Fruit fly (Drosophila melanogaster) whole organism, wandering third instar larva: ENCODE results near the gene CG43925.

Experiments used
- Abd-B ChIP-seq: fragments of >200 bp; optimal IDR thresholded peaks from 2 replicates; lab custom pipeline; 2017; ENCODE audit warnings: missing biosample characterization, missing genetic modification characterization
- CG32264 ChIP-seq: fragments of 200-800 bp; sonication (Bioruptor generic); optimal IDR thresholded peaks from 2 replicates; lab custom pipeline; 2016; ENCODE audit warnings: missing biosample characterization, missing genetic modification characterization
- CG9705 ChIP-seq: fragments of 200-800 bp; sonication (Bioruptor generic); optimal IDR thresholded peaks from 2 replicates; lab custom pipeline; 2018; ENCODE audit warnings: missing biosample characterization, mild to moderate bottlenecking, missing genetic modification characterization
- CrebA ChIP-seq: fragments of 200-800 bp; sonication (Bioruptor generic); optimal IDR thresholded peaks from 2 replicates; lab custom pipeline; 2016; ENCODE audit warnings: missing biosample characterization, mild to moderate bottlenecking, missing genetic modification characterization, borderline replicate concordance
- Dfd ChIP-seq: fragments of >200 bp; optimal IDR thresholded peaks from 2 replicates; lab custom pipeline; 2017; ENCODE audit warnings: missing biosample characterization, missing genetic modification characterization
- Dif ChIP-seq: fragments of 200-275, 200-300 bp; sonication (Bioruptor generic); optimal IDR thresholded peaks from 2 replicates; lab custom pipeline; 2018; ENCODE audit warnings: missing biosample characterization, missing genetic modification characterization; ENCODE audit not compliant: partially characterized antibody
- GATAd ChIP-seq: sonication (Bioruptor generic); optimal IDR thresholded peaks from 2 replicates; lab custom pipeline; 2016; ENCODE audit warnings: missing biosample characterization, missing genetic modification characterization
- HLH106 ChIP-seq: fragments of 200-800 bp; optimal IDR thresholded peaks from 3 replicates; lab custom pipeline; 2019; ENCODE audit warnings: missing biosample characterization, mild to moderate bottlenecking, missing genetic modification characterization, moderate library complexity
- Hnf4 ChIP-seq: fragments of 200-800 bp; sonication (Bioruptor generic); optimal IDR thresholded peaks from 2 replicates; lab custom pipeline; 2016; ENCODE audit warnings: missing biosample characterization, mild to moderate bottlenecking, missing genetic modification characterization
- Hr78 ChIP-seq: fragments of >200 bp; optimal IDR thresholded peaks from 2 replicates; lab custom pipeline; 2017; ENCODE audit warnings: missing biosample characterization, missing genetic modification characterization
- Hr83 ChIP-seq: fragments of 200-300 bp; sonication (Bioruptor generic); optimal IDR thresholded peaks from 2 replicates; lab custom pipeline; 2016; ENCODE audit warnings: missing biosample characterization, mild to moderate bottlenecking, missing genetic modification characterization, moderate library complexity; ENCODE audit not compliant: poor library complexity, severe bottlenecking
- Jra ChIP-seq: sonication (Bioruptor generic); optimal IDR thresholded peaks from 2 replicates; lab custom pipeline; 2016; ENCODE audit warnings: missing biosample characterization, missing genetic modification characterization
- Mio ChIP-seq: sonication (Bioruptor generic); optimal IDR thresholded peaks from 2 replicates; lab custom pipeline; 2016; ENCODE audit warnings: missing biosample characterization, missing genetic modification characterization
- Myc ChIP-seq: fragments of >200 bp; optimal IDR thresholded peaks from 2 replicates; lab custom pipeline; 2017
- N ChIP-seq: fragments of >200 bp; optimal IDR thresholded peaks from 2 replicates; lab custom pipeline; 2018; ENCODE audit warnings: missing biosample characterization, missing external identifiers, missing genetic modification characterization
- OdsH ChIP-seq: fragments of 200-800 bp; sonication (Bioruptor generic); optimal IDR thresholded peaks from 2 replicates; lab custom pipeline; 2016; ENCODE audit warnings: missing biosample characterization, mild to moderate bottlenecking, missing genetic modification characterization
- Rel ChIP-seq, 2 experiments: fragments of 200-800 bp; sonication (Bioruptor generic) in 1 of 2; optimal IDR thresholded peaks; 2 replicates in 1 of 2; 3 replicates in 1 of 2; lab custom pipeline; 2016 to 2019; ENCODE audit warnings: mild to moderate bottlenecking in 2 of 2, missing biosample characterization in 2 of 2, missing genetic modification characterization in 2 of 2, moderate library complexity in 1 of 2
- Sp1 ChIP-seq: fragments of 200-800 bp; sonication (Bioruptor generic); optimal IDR thresholded peaks from 3 replicates; lab custom pipeline; 2019; ENCODE audit warnings: missing biosample characterization, mild to moderate bottlenecking, missing genetic modification characterization, moderate library complexity
- Vsx2 ChIP-seq: fragments of 200-300, 225-300 bp; sonication (Bioruptor generic); optimal IDR thresholded peaks from 2 replicates; lab custom pipeline; 2018; ENCODE audit warnings: missing biosample characterization, missing genetic modification characterization; ENCODE audit not compliant: partially characterized antibody
- br ChIP-seq: fragments of 200-800 bp; sonication (Bioruptor generic); optimal IDR thresholded peaks from 2 replicates; lab custom pipeline; 2016; ENCODE audit warnings: missing biosample characterization, missing genetic modification characterization
- brk ChIP-seq: fragments of 200-800 bp; sonication (Bioruptor generic); optimal IDR thresholded peaks from 2 replicates; lab custom pipeline; 2016; ENCODE audit warnings: missing biosample characterization, mild to moderate bottlenecking, missing genetic modification characterization
- dl ChIP-seq, 2 experiments: fragments of 175-275, 200-275 bp in 1 of 2; fragments of 200-275 bp in 1 of 2; sonication (Bioruptor generic); optimal IDR thresholded peaks; lab custom pipeline; 2018; ENCODE audit warnings: mild to moderate bottlenecking in 2 of 2, missing biosample characterization in 2 of 2, missing genetic modification characterization in 2 of 2, moderate library complexity in 2 of 2; ENCODE audit not compliant: partially characterized antibody in 2 of 2, insufficient read depth in 1 of 2
- dmrt93B ChIP-seq: fragments of 200-800 bp; sonication (Bioruptor generic); optimal IDR thresholded peaks from 2 replicates; lab custom pipeline; 2018; ENCODE audit warnings: missing biosample characterization, mild to moderate bottlenecking, missing genetic modification characterization
- dsf ChIP-seq: sonication (Bioruptor generic); optimal IDR thresholded peaks from 2 replicates; lab custom pipeline; 2016; ENCODE audit warnings: missing biosample characterization, missing genetic modification characterization, borderline replicate concordance
- ey ChIP-seq: fragments of 200-800 bp; sonication (Bioruptor generic); optimal IDR thresholded peaks from 2 replicates; lab custom pipeline; 2016; ENCODE audit warnings: missing biosample characterization, missing genetic modification characterization
- foxo ChIP-seq, 2 experiments: fragments of 200-800 bp; sonication (Bioruptor generic); optimal IDR thresholded peaks; 2 replicates in 1 of 2; 3 replicates in 1 of 2; lab custom pipeline; 2016 to 2017; ENCODE audit warnings: missing biosample characterization in 2 of 2, missing genetic modification characterization in 2 of 2
- fru ChIP-seq: fragments of 200-800 bp; sonication (Bioruptor generic); optimal IDR thresholded peaks from 3 replicates; lab custom pipeline; 2016; ENCODE audit warnings: missing biosample characterization, mild to moderate bottlenecking, missing genetic modification characterization
- h ChIP-seq: fragments of 200-800 bp; sonication (Bioruptor generic); optimal IDR thresholded peaks from 3 replicates; lab custom pipeline; 2016; ENCODE audit warnings: missing biosample characterization, mild to moderate bottlenecking, missing genetic modification characterization
- jim ChIP-seq: fragments of 175-275, 200-325 bp; sonication (Bioruptor generic); optimal IDR thresholded peaks from 2 replicates; lab custom pipeline; 2016; ENCODE audit warnings: missing biosample characterization, mild to moderate bottlenecking, missing genetic modification characterization
- lola ChIP-seq: fragments of >200 bp; optimal IDR thresholded peaks from 2 replicates; lab custom pipeline; 2017; ENCODE audit warnings: missing biosample characterization, missing genetic modification characterization
- pan ChIP-seq: fragments of >200 bp; optimal IDR thresholded peaks from 2 replicates; lab custom pipeline; 2017
- psq ChIP-seq: fragments of 200-800 bp; sonication (Bioruptor generic); optimal IDR thresholded peaks from 3 replicates; lab custom pipeline; 2017; ENCODE audit warnings: missing biosample characterization, mild to moderate bottlenecking, missing genetic modification characterization, moderate library complexity
- rgr ChIP-seq: fragments of 200-800 bp; sonication (Bioruptor generic); optimal IDR thresholded peaks from 3 replicates; lab custom pipeline; 2016; ENCODE audit warnings: missing biosample characterization, mild to moderate bottlenecking, missing genetic modification characterization
- sage ChIP-seq: fragments of 200-800 bp; sonication (Bioruptor generic); optimal IDR thresholded peaks from 2 replicates; lab custom pipeline; 2016; ENCODE audit warnings: missing biosample characterization, mild to moderate bottlenecking, missing genetic modification characterization
- sv ChIP-seq: fragments of 200-800 bp; sonication (Bioruptor generic); optimal IDR thresholded peaks from 3 replicates; lab custom pipeline; 2016; ENCODE audit warnings: missing biosample characterization, missing genetic modification characterization
- tai ChIP-seq: sonication (Bioruptor generic); optimal IDR thresholded peaks from 2 replicates; lab custom pipeline; 2016; ENCODE audit warnings: missing biosample characterization, missing genetic modification characterization
- usp ChIP-seq: fragments of >200 bp; optimal IDR thresholded peaks from 2 replicates; lab custom pipeline; 2017; ENCODE audit warnings: missing biosample characterization, missing genetic modification characterization
- woc ChIP-seq: sonication (Bioruptor generic); optimal IDR thresholded peaks from 2 replicates; lab custom pipeline; 2016; ENCODE audit warnings: missing biosample characterization, mild to moderate bottlenecking, missing genetic modification characterization

CG43925 gene

DNA sequence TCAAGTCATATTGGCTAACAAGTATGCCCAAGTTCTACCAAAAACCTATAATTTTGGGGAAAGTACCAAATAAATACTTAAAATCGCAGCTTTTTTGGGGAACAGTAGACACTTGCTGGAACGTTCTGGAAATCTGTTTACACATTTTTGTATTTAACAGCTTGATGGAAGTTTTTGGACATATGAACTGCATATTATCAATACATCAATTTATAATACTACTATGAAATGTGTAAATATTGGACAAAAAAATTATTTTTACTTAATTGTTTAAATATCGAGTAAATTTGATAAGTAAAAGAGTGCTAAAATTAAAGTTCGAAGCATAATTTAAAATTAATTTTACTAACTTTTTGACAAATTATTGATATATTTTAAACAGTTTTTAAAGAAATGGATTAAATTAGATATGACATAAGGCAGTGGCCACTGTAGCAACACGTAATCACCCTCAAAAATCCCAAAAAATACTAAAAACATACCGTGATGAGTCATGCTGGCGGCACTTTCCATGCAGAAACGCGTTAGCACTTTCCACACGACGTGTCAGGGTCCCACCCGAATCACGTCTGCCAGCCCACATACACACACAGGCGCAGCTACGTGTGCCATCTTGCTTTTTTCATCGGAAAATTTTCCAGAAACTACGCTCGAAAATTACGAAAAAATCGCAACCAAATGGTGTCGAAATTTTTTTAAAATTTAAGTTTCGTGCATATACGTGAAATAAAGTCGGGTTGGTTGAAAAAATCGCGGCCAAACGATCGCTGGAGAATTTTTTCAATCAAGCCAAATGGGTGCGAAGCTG is 11.0 kb upstream of the CG43925 start, which contains the start of gene Sirt1 (continued):
- peak; percentile 59 for TF ChIP-seq fru (GFP tag; lab: Kevin White, UChicago)
- TF ChIP-seq, all 38 proteins: peak for 20

DNA sequence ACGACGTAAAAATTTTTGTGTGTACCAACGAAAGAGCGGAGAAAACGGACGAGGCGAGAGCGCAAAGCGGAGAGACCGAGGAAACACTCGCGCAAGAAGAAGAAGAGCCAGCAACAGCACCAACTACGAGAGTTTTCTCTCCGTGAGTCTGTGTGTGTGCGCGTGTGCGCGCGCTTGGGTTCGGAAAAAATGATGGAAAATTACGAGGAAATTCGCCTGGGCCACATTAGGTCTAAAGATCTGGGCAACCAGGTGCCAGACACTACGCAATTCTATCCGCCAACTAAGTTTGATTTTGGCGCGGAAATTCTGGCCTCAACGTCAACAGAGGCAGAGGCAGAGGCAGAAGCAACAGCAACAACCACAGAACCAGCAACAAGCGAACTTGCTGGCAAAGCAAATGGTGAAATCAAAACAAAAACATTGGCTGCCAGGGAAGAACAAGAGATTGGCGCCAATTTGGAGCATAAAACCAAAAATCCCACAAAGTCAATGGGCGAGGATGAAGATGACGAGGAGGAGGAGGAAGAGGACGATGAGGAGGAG is 10.3 kb upstream of the CG43925 start, which contains the start of gene DnaJ-H:
TSS of gene DnaJ-H (minus strand) at position 271 of the 546 bp plus-strand sequence.
- no peak for TF ChIP-seq Vsx2 (GFP tag; lab: Kevin White, UChicago)
- no peak for TF ChIP-seq ey (GFP tag; lab: Kevin White, UChicago)
- peak; percentile 50 for TF ChIP-seq Dif (GFP tag; lab: Kevin White, UChicago)
- TF ChIP-seq dl (GFP tag; optimal IDR thresholded peaks at IDR 0.05; lab: Kevin White, UChicago; ENCODE audit: insufficient read depth in 1 of 2, partially characterized antibody in 2 of 2), result peak in 1 of 2 experiments; percentile 9
- no peak for TF ChIP-seq fru (GFP tag; lab: Kevin White, UChicago)
- TF ChIP-seq psq (GFP tag; lab: Kevin White, UChicago), result peak; percentile 99

DNA sequence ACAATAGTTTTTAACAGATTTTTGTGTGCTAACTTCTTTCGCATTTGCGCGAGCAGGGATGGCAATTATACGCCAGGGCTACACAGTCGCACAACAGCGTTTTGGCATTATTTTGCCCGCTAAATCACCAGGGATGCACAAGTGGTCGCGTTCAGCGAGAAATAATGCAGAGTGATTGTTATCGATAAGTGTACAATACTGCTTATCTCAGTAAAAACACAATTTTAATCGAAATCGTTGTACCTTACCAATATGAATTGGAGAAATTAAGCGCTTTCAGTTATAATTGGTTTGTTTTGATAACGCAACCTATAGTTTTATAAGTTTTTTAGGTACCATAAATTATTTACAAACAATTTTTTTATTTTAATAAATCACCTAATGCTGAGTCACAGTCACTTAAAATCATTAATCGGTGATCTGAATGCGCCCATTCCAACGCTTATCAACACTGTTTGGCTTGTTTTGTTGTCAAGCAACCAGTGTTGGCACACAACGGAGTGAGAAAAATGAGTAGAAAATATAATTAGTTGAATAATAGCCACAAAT is 552 bp downstream of the CG43925 start, which contains the start of the genes Sfmbt and CG5439:
TSS of gene Sfmbt (minus strand) at position 85 of the 549 bp plus-strand sequence.
TSS of gene CG5439 (plus strand) at position 450 of the 549 bp plus-strand sequence.
- TF ChIP-seq Dif (GFP tag; lab: Kevin White, UChicago) (no peak), CG32264 (GFP tag; lab: Kevin White, UChicago) (peak; percentile 40), Hr78 (GFP tag; lab: Kevin White, UChicago) (no peak), ey (GFP tag; lab: Kevin White, UChicago) (peak; percentile 76), lola (no peak), CG9705 (GFP tag; lab: Kevin White, UChicago) (peak; percentile 77), woc (GFP tag; lab: Kevin White, UChicago) (no peak), Vsx2 (GFP tag; lab: Kevin White, UChicago) (no peak), dmrt93B (GFP tag; lab: Kevin White, UChicago) (no peak), tai (no peak), pan (lab: Kevin White, UChicago) (no peak), rgr (GFP tag; lab: Kevin White, UChicago) (peak; percentile 77), Jra (GFP tag; lab: Kevin White, UChicago) (no peak), br (GFP tag; lab: Kevin White, UChicago) (peak; percentile 76), Hr83 (GFP tag; lab: Kevin White, UChicago) (peak; percentile 86), OdsH (peak; percentile 73), CrebA (GFP tag; lab: Kevin White, UChicago) (no peak), h (peak; percentile 84), dl (GFP tag; optimal IDR thresholded peaks at IDR 0.05; lab: Kevin White, UChicago; ENCODE audit: insufficient read depth in 1 of 2, partially characterized antibody in 2 of 2) (no peak), Hnf4 (GFP tag; lab: Kevin White, UChicago) (no peak), dsf (GFP tag; lab: Kevin White, UChicago) (peak; percentile 78), HLH106 (tag; lab: Kevin White, UChicago) (peak; percentile 84), Dfd (GFP tag; lab: Kevin White, UChicago) (no peak), Rel (GFP tag; optimal IDR thresholded peaks at IDR 0.05; lab: Kevin White, UChicago) (no peak), Rel (tag; optimal IDR thresholded peaks at IDR 0.05; lab: Kevin White, UChicago) (peak; percentile 31), sv (peak; percentile 79), brk (GFP tag; lab: Kevin White, UChicago) (no peak), Abd-B (GFP tag; lab: Kevin White, UChicago) (no peak), usp (GFP tag; lab: Kevin White, UChicago) (no peak), GATAd (GFP tag; lab: Kevin White, UChicago) (peak; percentile 63), Mio (GFP tag; lab: Kevin White, UChicago) (peak; percentile 41), psq (GFP tag; lab: Kevin White, UChicago) (peak; percentile 68), fru (GFP tag; lab: Kevin White, UChicago) (peak; percentile 81), Myc (lab: Kevin White, UChicago) (no peak), sage (GFP tag; lab: Kevin White, UChicago) (no peak), foxo (GFP tag; optimal IDR thresholded peaks at IDR 0.05; lab: Kevin White, UChicago) (peak in 1 of 2 experiments; percentile 87), N (GFP tag; lab: Kevin White, UChicago) (no peak), Sp1 (peak; percentile 76), jim (GFP tag; lab: Kevin White, UChicago) (no peak)
